Worm (Caenorhabditis elegans) whole organism, mixed stage, embryonic: Measurements from ENCODE around the gene swd-2.2.

Experiments used
- M03D4.4 ChIP-seq: sonication (generic microtip); optimal IDR thresholded peaks from 2 replicates; lab custom pipeline; 2017; ENCODE audit warnings: mild to moderate bottlenecking, missing genetic modification characterization, missing compliant biosample characterization
- bed-3 ChIP-seq: fragments of 200-800 bp; sonication (Bioruptor generic); optimal IDR thresholded peaks from 3 replicates; lab custom pipeline; 2018; ENCODE audit warnings: mild to moderate bottlenecking, missing genetic modification characterization, moderate library complexity, missing compliant biosample characterization
- blmp-1 ChIP-seq: fragments of 150-350 bp; optimal IDR thresholded peaks from 2 replicates; lab custom pipeline; 2014; ENCODE audit warnings: missing biosample characterization, missing genetic modification characterization
- ceh-39 ChIP-seq: fragments of 150-350 bp; optimal IDR thresholded peaks from 2 replicates; lab custom pipeline; 2014; ENCODE audit warnings: missing biosample characterization, missing genetic modification characterization
- ceh-43 ChIP-seq: fragments of 200-800 bp; sonication (Bioruptor generic); optimal IDR thresholded peaks from 2 replicates; lab custom pipeline; 2018; ENCODE audit warnings: mild to moderate bottlenecking, missing genetic modification characterization, moderate library complexity, missing compliant biosample characterization
- ceh-83 ChIP-seq: fragments of 200-800 bp; sonication (Bioruptor generic); optimal IDR thresholded peaks from 2 replicates; lab custom pipeline; 2018; ENCODE audit warnings: mild to moderate bottlenecking, missing genetic modification characterization, missing compliant biosample characterization
- ces-1 ChIP-seq: fragments of 150-350 bp; optimal IDR thresholded peaks from 2 replicates; lab custom pipeline; 2014; ENCODE audit warnings: missing biosample characterization, missing genetic modification reagents, missing genetic modification characterization
- cnd-1 ChIP-seq: fragments of 200-800 bp; sonication (Bioruptor generic); optimal IDR thresholded peaks from 2 replicates; lab custom pipeline; 2018; ENCODE audit warnings: mild to moderate bottlenecking, missing genetic modification characterization, missing compliant biosample characterization
- drap-1 ChIP-seq: fragments of 200-800 bp; sonication (Bioruptor generic); optimal IDR thresholded peaks from 3 replicates; lab custom pipeline; 2018; ENCODE audit warnings: mild to moderate bottlenecking, missing genetic modification characterization, missing compliant biosample characterization
- elt-1 ChIP-seq: sonication (generic microtip); optimal IDR thresholded peaks from 2 replicates; lab custom pipeline; 2017; ENCODE audit warnings: missing genetic modification characterization, mild to moderate bottlenecking, missing compliant biosample characterization, antibody characterized with exemption, moderate library complexity, borderline replicate concordance; ENCODE audit not compliant: insufficient read depth
- flh-1 ChIP-seq: fragments of 200-800 bp; sonication (Bioruptor generic); optimal IDR thresholded peaks from 2 replicates; lab custom pipeline; 2018; ENCODE audit warnings: mild to moderate bottlenecking, missing genetic modification characterization, moderate library complexity, missing compliant biosample characterization
- ham-2 ChIP-seq: fragments of 200-800 bp; sonication (Bioruptor generic); optimal IDR thresholded peaks from 2 replicates; lab custom pipeline; 2018; ENCODE audit warnings: mild to moderate bottlenecking, missing genetic modification characterization, missing compliant biosample characterization
- hlh-1 ChIP-seq: fragments of 150-350 bp; optimal IDR thresholded peaks from 2 replicates; lab custom pipeline; 2014; ENCODE audit warnings: missing biosample characterization, missing genetic modification reagents, missing genetic modification characterization
- lin-13 ChIP-seq: fragments of 150-350 bp; optimal IDR thresholded peaks from 2 replicates; lab custom pipeline; 2014; ENCODE audit warnings: missing biosample characterization, missing genetic modification characterization
- lin-32 ChIP-seq: fragments of 200-800 bp; sonication (Bioruptor generic); optimal IDR thresholded peaks from 2 replicates; lab custom pipeline; 2018; ENCODE audit warnings: mild to moderate bottlenecking, missing genetic modification characterization, missing compliant biosample characterization
- lsy-2 ChIP-seq: fragments of 150-350 bp; optimal IDR thresholded peaks from 2 replicates; lab custom pipeline; 2014; ENCODE audit warnings: missing biosample characterization, missing genetic modification characterization
- mab-5 ChIP-seq: fragments of 150-350 bp; optimal IDR thresholded peaks from 2 replicates; lab custom pipeline; 2014; ENCODE audit warnings: missing biosample characterization, missing genetic modification characterization
- mep-1 ChIP-seq: fragments of 150-350 bp; optimal IDR thresholded peaks from 2 replicates; lab custom pipeline; 2017; ENCODE audit warnings: missing biosample characterization, missing genetic modification reagents, missing genetic modification characterization, inconsistent platforms
- nhr-12 ChIP-seq: fragments of 150-350 bp; optimal IDR thresholded peaks from 2 replicates; lab custom pipeline; 2014; ENCODE audit warnings: missing biosample characterization, missing genetic modification characterization
- nhr-2 ChIP-seq: fragments of 150-350 bp; optimal IDR thresholded peaks from 2 replicates; lab custom pipeline; 2014; ENCODE audit warnings: missing biosample characterization, missing genetic modification characterization
- nhr-237 ChIP-seq: fragments of 150-350 bp; optimal IDR thresholded peaks from 2 replicates; lab custom pipeline; 2014; ENCODE audit warnings: missing biosample characterization, missing genetic modification characterization
- nhr-76 ChIP-seq: sonication (generic microtip); optimal IDR thresholded peaks from 2 replicates; lab custom pipeline; 2017; ENCODE audit warnings: missing biosample characterization, missing genetic modification characterization
- pha-4 ChIP-seq: fragments of 150-350 bp; optimal IDR thresholded peaks from 2 replicates; lab custom pipeline; 2018; ENCODE audit warnings: missing biosample characterization, missing genetic modification reagents, missing genetic modification characterization
- sem-2 ChIP-seq: fragments of 200-800 bp; sonication (Bioruptor generic); optimal IDR thresholded peaks from 2 replicates; lab custom pipeline; 2018; ENCODE audit warnings: mild to moderate bottlenecking, missing genetic modification characterization, missing compliant biosample characterization
- snpc-4 ChIP-seq: fragments of 150-350 bp; optimal IDR thresholded peaks from 2 replicates; lab custom pipeline; 2014; ENCODE audit warnings: missing biosample characterization, missing genetic modification characterization
- sptf-1 ChIP-seq: sonication (generic microtip); optimal IDR thresholded peaks from 2 replicates; lab custom pipeline; 2017; ENCODE audit warnings: mild to moderate bottlenecking, missing genetic modification characterization, moderate library complexity, missing compliant biosample characterization
- unc-120 ChIP-seq: sonication (generic microtip); optimal IDR thresholded peaks from 2 replicates; lab custom pipeline; 2017; ENCODE audit warnings: missing genetic modification characterization, missing compliant biosample characterization; ENCODE audit not compliant: poor library complexity, severe bottlenecking
- unc-39 ChIP-seq: fragments of 150-350 bp; optimal IDR thresholded peaks from 2 replicates; lab custom pipeline; 2014; ENCODE audit warnings: missing biosample characterization, missing genetic modification characterization
- unc-62 ChIP-seq: fragments of 150-350 bp; optimal IDR thresholded peaks from 2 replicates; lab custom pipeline; 2014; ENCODE audit warnings: missing biosample characterization, missing genetic modification reagents, missing genetic modification characterization
- zip-8 ChIP-seq: fragments of 150-350 bp; optimal IDR thresholded peaks from 2 replicates; lab custom pipeline; 2014; ENCODE audit warnings: missing biosample characterization, missing genetic modification characterization
- ztf-11 ChIP-seq: fragments of 150-350 bp; optimal IDR thresholded peaks from 2 replicates; lab custom pipeline; 2014; ENCODE audit warnings: missing biosample characterization, missing genetic modification characterization

The swd-2.2 gene

ce11 chrIV:7791821-7792446, 17.7 kb downstream of the swd-2.2 start, which contains the start of gene C33H5.13:
C33H5.13 (minus strand) TSS chrIV:7792263.
- TF ChIP-seq unc-62 (GFP tag; lab: Kevin White, UChicago) = no peak
- no peak for TF ChIP-seq snpc-4 (tag; lab: Kevin White, UChicago)
- TF ChIP-seq mab-5 (tag; lab: Kevin White, UChicago) = no peak
- TF ChIP-seq unc-120 = no peak
- TF ChIP-seq sem-2 (GFP tag; lab: Kevin White, UChicago) = no peak
- TF ChIP-seq pha-4 = no peak
- TF ChIP-seq cnd-1 (tag; lab: Kevin White, UChicago) = no peak
- TF ChIP-seq nhr-237 (tag; lab: Kevin White, UChicago) = no peak
- TF ChIP-seq zip-8 = no peak
- TF ChIP-seq lin-32 (GFP tag; lab: Kevin White, UChicago) = no peak
- no peak for TF ChIP-seq ceh-39 (tag; lab: Kevin White, UChicago)
- no peak for TF ChIP-seq unc-39 (tag; lab: Kevin White, UChicago)
- TF ChIP-seq ham-2 (GFP tag; lab: Kevin White, UChicago) = no peak
- no peak for TF ChIP-seq bed-3 (GFP tag; lab: Kevin White, UChicago)
- TF ChIP-seq blmp-1 (tag; lab: Kevin White, UChicago) = no peak
- TF ChIP-seq lsy-2 (tag; lab: Kevin White, UChicago) = no peak

- TF ChIP-seq hlh-1 (no peak), mab-5 (tag; lab: Kevin White, UChicago) (no peak), unc-120 (no peak), ceh-43 (GFP tag; lab: Kevin White, UChicago) (no peak), lin-32 (GFP tag; lab: Kevin White, UChicago) (no peak), nhr-237 (tag; lab: Kevin White, UChicago) (no peak), ceh-39 (tag; lab: Kevin White, UChicago) (no peak), nhr-76 (tag; lab: Kevin White, UChicago) (no peak), ces-1 (GFP tag; lab: Kevin White, UChicago) (no peak), nhr-2 (tag; lab: Kevin White, UChicago) (no peak), ztf-11 (tag; lab: Kevin White, UChicago) (no peak)
These were observed 20.5 kb downstream of the swd-2.2 start, which contains the start of gene ntp-1 for ce11 chrIV:7794709-7795108. ntp-1 (minus strand) TSS chrIV:7794809.

ce11 chrIV:7796432-7797113, 22.4 kb downstream of the swd-2.2 start, which contains the start of gene sgo-1:
sgo-1 (minus strand) TSS chrIV:7796482.
- TF ChIP-seq M03D4.4 (tag; lab: Kevin White, UChicago) = no peak
- TF ChIP-seq mep-1 (tag; lab: Kevin White, UChicago) = no peak
- TF ChIP-seq unc-39 (tag; lab: Kevin White, UChicago) = no peak
- TF ChIP-seq pha-4 = no peak
- TF ChIP-seq snpc-4 (tag; lab: Kevin White, UChicago) = no peak
- TF ChIP-seq mab-5 (tag; lab: Kevin White, UChicago) = no peak

ce11 chrIV:7800338-7800737, 26.1 kb downstream of the swd-2.2 start:
- TF ChIP-seq ceh-39 (tag; lab: Kevin White, UChicago) (no peak), unc-39 (tag; lab: Kevin White, UChicago) (no peak), nhr-12 (tag; lab: Kevin White, UChicago) (no peak), lin-13 (tag; lab: Kevin White, UChicago) (no peak), pha-4 (no peak), lsy-2 (tag; lab: Kevin White, UChicago) (no peak), nhr-237 (tag; lab: Kevin White, UChicago) (no peak), zip-8 (no peak), snpc-4 (tag; lab: Kevin White, UChicago) (no peak), drap-1 (no peak), mep-1 (tag; lab: Kevin White, UChicago) (no peak), unc-62 (GFP tag; lab: Kevin White, UChicago) (no peak), flh-1 (no peak), nhr-2 (tag; lab: Kevin White, UChicago) (no peak), unc-120 (no peak)
- TF ChIP-seq, all 35 proteins: peak for 0

ce11 chrIV:7803250-7803649, 29.0 kb downstream of the swd-2.2 start, which contains the start of gene C33H5.16:
C33H5.16 (minus strand) TSS chrIV:7803350.
- TF ChIP-seq nhr-2 (tag; lab: Kevin White, UChicago) = no peak
- no peak for TF ChIP-seq nhr-76 (tag; lab: Kevin White, UChicago)
- no peak for TF ChIP-seq ceh-43 (GFP tag; lab: Kevin White, UChicago)
- TF ChIP-seq zip-8 = no peak
- TF ChIP-seq flh-1 = no peak
- TF ChIP-seq unc-120 = no peak
- TF ChIP-seq ceh-39 (tag; lab: Kevin White, UChicago) = no peak
- TF ChIP-seq mab-5 (tag; lab: Kevin White, UChicago) = no peak
- no peak for TF ChIP-seq elt-1
- no peak for TF ChIP-seq snpc-4 (tag; lab: Kevin White, UChicago)
- TF ChIP-seq pha-4 = no peak
- no peak for TF ChIP-seq ztf-11 (tag; lab: Kevin White, UChicago)
- no peak for TF ChIP-seq unc-62 (GFP tag; lab: Kevin White, UChicago)
- TF ChIP-seq blmp-1 (tag; lab: Kevin White, UChicago) = no peak
- no peak for TF ChIP-seq nhr-237 (tag; lab: Kevin White, UChicago)
- TF ChIP-seq sem-2 (GFP tag; lab: Kevin White, UChicago) = no peak
- no peak for TF ChIP-seq ceh-83 (GFP tag; lab: Kevin White, UChicago)
- no peak for TF ChIP-seq sptf-1
- TF ChIP-seq lsy-2 (tag; lab: Kevin White, UChicago) = no peak
- TF ChIP-seq drap-1 = no peak
